Worm (Caenorhabditis elegans) whole organism, L1 larva: ENCODE results near the gene oig-2.

Experiments used
- Y116A8C.19 ChIP-seq: sonication (generic microtip); optimal IDR thresholded peaks from 2 replicates; lab custom pipeline; 2016; ENCODE audit warnings: missing compliant biosample characterization, missing genetic modification characterization, borderline replicate concordance
- alr-1 ChIP-seq: fragments of 200-800 bp; sonication (Bioruptor generic); optimal IDR thresholded peaks from 2 replicates; lab custom pipeline; 2018; ENCODE audit warnings: borderline replicate concordance, mild to moderate bottlenecking, missing genetic modification characterization, missing compliant biosample characterization
- aly-2 ChIP-seq: fragments of 150-350 bp; optimal IDR thresholded peaks from 2 replicates; lab custom pipeline; 2014; ENCODE audit warnings: missing biosample characterization, missing genetic modification characterization
- ama-1 ChIP-seq: fragments of 150-350 bp; optimal IDR thresholded peaks from 2 replicates; lab custom pipeline; 2014
- blmp-1 ChIP-seq: fragments of 150-350 bp; optimal IDR thresholded peaks from 2 replicates; lab custom pipeline; 2014; ENCODE audit warnings: missing biosample characterization, missing genetic modification characterization
- ceh-8 ChIP-seq: fragments of 200-800 bp; sonication (Bioruptor generic); optimal IDR thresholded peaks from 2 replicates; lab custom pipeline; 2018; ENCODE audit warnings: mild to moderate bottlenecking, missing genetic modification characterization, moderate library complexity, missing compliant biosample characterization
- ceh-88 ChIP-seq: fragments of 200-800 bp; sonication (Bioruptor generic); IDR thresholded peaks from 2 replicates; pipeline ENCODE4 v1.3.6; 2022; ENCODE audit warnings: missing genetic modification characterization, missing compliant biosample characterization
- dpl-1 ChIP-seq, 3 experiments: fragments of 150-350 bp in 2 of 3; sonication (generic microtip) in 1 of 3; optimal IDR thresholded peaks; 2 replicates each; lab custom pipeline; 2014 to 2017; ENCODE audit warnings: missing biosample characterization in 3 of 3, missing genetic modification characterization in 3 of 3, missing genetic modification reagents in 3 of 3
- dsc-1 ChIP-seq: sonication (generic microtip); optimal IDR thresholded peaks from 2 replicates; lab custom pipeline; 2016; ENCODE audit warnings: mild to moderate bottlenecking, missing genetic modification characterization, missing compliant biosample characterization
- efl-1 ChIP-seq, 4 experiments: fragments of 150-350 bp; optimal IDR thresholded peaks in 3 of 4; peaks in 1 of 4; 1 replicate in 1 of 4; 2 replicates in 3 of 4; lab custom pipeline; 2014; ENCODE audit warnings: missing biosample characterization in 2 of 4, missing genetic modification characterization in 2 of 4, missing genetic modification reagents in 2 of 4
- elt-2 ChIP-seq: sonication (generic microtip); optimal IDR thresholded peaks from 2 replicates; lab custom pipeline; 2016; ENCODE audit warnings: missing genetic modification characterization, mild to moderate bottlenecking, inconsistent platforms, missing compliant biosample characterization, missing genetic modification reagents
- elt-3 ChIP-seq, 6 experiments: fragments of 150-350 bp in 1 of 6; sonication (generic microtip); optimal IDR thresholded peaks; 2 replicates each; lab custom pipeline; 2017 to 2018; ENCODE audit warnings: missing biosample characterization in 6 of 6, missing genetic modification characterization in 6 of 6, inconsistent platforms in 1 of 6
- grh-1 ChIP-seq: fragments of 200-800 bp; sonication (Bioruptor generic); IDR thresholded peaks from 2 replicates; pipeline ENCODE4 v1.3.6; 2022; ENCODE audit warnings: missing genetic modification reagents, missing genetic modification characterization, missing compliant biosample characterization
- irx-1 ChIP-seq: sonication (generic microtip); optimal IDR thresholded peaks from 2 replicates; lab custom pipeline; 2016; ENCODE audit warnings: missing genetic modification characterization, missing compliant biosample characterization
- isw-1 ChIP-seq: fragments of 200-800 bp; sonication (Bioruptor generic); IDR thresholded peaks from 2 replicates; pipeline ENCODE4 v1.3.6; 2022; ENCODE audit warnings: missing genetic modification characterization, missing compliant biosample characterization
- jun-1 ChIP-seq: fragments of 150-350 bp; optimal IDR thresholded peaks from 2 replicates; lab custom pipeline; 2014; ENCODE audit warnings: missing biosample characterization, missing genetic modification reagents, missing genetic modification characterization
- lin-13 ChIP-seq: fragments of 150-350 bp; optimal IDR thresholded peaks from 2 replicates; lab custom pipeline; 2014; ENCODE audit warnings: missing biosample characterization, missing genetic modification reagents, missing genetic modification characterization
- lin-14 ChIP-seq: fragments of 200-800 bp; sonication (Bioruptor generic); optimal IDR thresholded peaks from 2 replicates; lab custom pipeline; 2018; ENCODE audit warnings: mild to moderate bottlenecking, missing genetic modification characterization, moderate library complexity, missing compliant biosample characterization
- lin-35 ChIP-seq, 2 experiments: fragments of 150-350 bp; optimal IDR thresholded peaks; 2 replicates each; lab custom pipeline; 2014; ENCODE audit warnings: missing biosample characterization in 2 of 2, missing genetic modification characterization in 2 of 2, missing genetic modification reagents in 2 of 2
- lin-39 ChIP-seq: fragments of 150-350 bp; optimal IDR thresholded peaks from 2 replicates; lab custom pipeline; 2014; ENCODE audit warnings: missing biosample characterization, missing genetic modification reagents, missing genetic modification characterization
- lsy-2 ChIP-seq, 2 experiments: fragments of 150-350 bp; optimal IDR thresholded peaks; 2 replicates each; lab custom pipeline; 2014; ENCODE audit warnings: missing biosample characterization in 2 of 2, missing genetic modification characterization in 2 of 2
- mdl-1 ChIP-seq, 2 experiments: fragments of 150-350 bp; optimal IDR thresholded peaks; 2 replicates each; lab custom pipeline; 2014 to 2017; ENCODE audit warnings: missing biosample characterization in 2 of 2, missing genetic modification characterization in 2 of 2, inconsistent platforms in 1 of 2
- mep-1 ChIP-seq: fragments of 150-350 bp; optimal IDR thresholded peaks from 2 replicates; lab custom pipeline; 2014; ENCODE audit warnings: missing biosample characterization, missing genetic modification characterization
- nhr-11 ChIP-seq: fragments of 150-350 bp; optimal IDR thresholded peaks from 2 replicates; lab custom pipeline; 2014; ENCODE audit warnings: missing biosample characterization, missing genetic modification characterization
- nhr-19 ChIP-seq: fragments of 200-800 bp; sonication (Bioruptor generic); conservative IDR thresholded peaks from 2 replicates; pipeline ENCODE4 v1.3.6; 2022; ENCODE audit warnings: missing genetic modification characterization, missing compliant biosample characterization
- nhr-76 ChIP-seq: sonication (generic microtip); optimal IDR thresholded peaks from 2 replicates; lab custom pipeline; 2017; ENCODE audit warnings: missing biosample characterization, missing genetic modification characterization
- nhr-85 ChIP-seq: sonication (generic microtip); peaks from one replicate; lab custom pipeline; 2016; ENCODE audit warnings: missing genetic modification characterization, inconsistent platforms, missing compliant biosample characterization
- pax-3 ChIP-seq: fragments of 200-800 bp; sonication (Bioruptor generic); optimal IDR thresholded peaks from 2 replicates; lab custom pipeline; 2018; ENCODE audit warnings: mild to moderate bottlenecking, missing genetic modification characterization, moderate library complexity, missing compliant biosample characterization
- rnt-1 ChIP-seq: sonication (generic microtip); optimal IDR thresholded peaks from 2 replicates; lab custom pipeline; 2016; ENCODE audit warnings: mild to moderate bottlenecking, missing genetic modification characterization, moderate library complexity, missing compliant biosample characterization
- swsn-7 ChIP-seq: sonication (generic microtip); optimal IDR thresholded peaks from 2 replicates; lab custom pipeline; 2016; ENCODE audit warnings: missing genetic modification characterization, missing compliant biosample characterization
- tbx-2 ChIP-seq: sonication (generic microtip); optimal IDR thresholded peaks from 2 replicates; lab custom pipeline; 2016; ENCODE audit warnings: missing genetic modification characterization, missing compliant biosample characterization
- tlp-1 ChIP-seq: fragments of 150-350 bp; optimal IDR thresholded peaks from 2 replicates; lab custom pipeline; 2014; ENCODE audit warnings: missing biosample characterization, missing genetic modification characterization
- unc-30 ChIP-seq: sonication (generic microtip); optimal IDR thresholded peaks from 2 replicates; lab custom pipeline; 2017; ENCODE audit warnings: missing biosample characterization, missing genetic modification characterization
- unc-86 ChIP-seq: sonication (generic microtip); optimal IDR thresholded peaks from 2 replicates; lab custom pipeline; 2016; ENCODE audit warnings: missing genetic modification characterization, missing compliant biosample characterization
- unc-98 ChIP-seq: fragments of 200-800 bp; sonication (Bioruptor generic); IDR thresholded peaks from 2 replicates; pipeline ENCODE4 v1.3.6; 2022; ENCODE audit warnings: missing genetic modification characterization, missing compliant biosample characterization
- vab-15 ChIP-seq: sonication (generic microtip); optimal IDR thresholded peaks from 2 replicates; lab custom pipeline; 2017; ENCODE audit warnings: missing genotype, mild to moderate bottlenecking, missing genetic modification characterization, missing compliant biosample characterization
- xbp-1 ChIP-seq: sonication (generic microtip); optimal IDR thresholded peaks from 2 replicates; lab custom pipeline; 2016; ENCODE audit warnings: missing genetic modification characterization, missing compliant biosample characterization
- zag-1 ChIP-seq: fragments of 150-350 bp; optimal IDR thresholded peaks from 2 replicates; lab custom pipeline; 2014; ENCODE audit warnings: missing biosample characterization, missing genetic modification characterization
- zip-4 ChIP-seq: fragments of 200-800 bp; sonication (Bioruptor generic); optimal IDR thresholded peaks from 2 replicates; lab custom pipeline; 2018; ENCODE audit warnings: mild to moderate bottlenecking, missing genetic modification characterization, moderate library complexity, missing compliant biosample characterization
- ztf-11 ChIP-seq, 2 experiments: sonication (generic microtip); optimal IDR thresholded peaks; 2 replicates each; lab custom pipeline; 2016 to 2017; ENCODE audit warnings: missing genetic modification characterization in 2 of 2, missing biosample characterization in 1 of 2, missing compliant biosample characterization in 1 of 2

The oig-2 gene

ce11 chrII:13029290-13030050 is 21.5 kb upstream of the oig-2 start:
- TF ChIP-seq elt-3 (tag; optimal IDR thresholded peaks at IDR 0.05; lab: Kevin White, UChicago), result peak in 1 of 6 experiments; percentile 44
- no peak for TF ChIP-seq efl-1 (optimal IDR thresholded peaks at IDR 0.05; lab: Kevin White, UChicago)
- peak in 1 of 2 experiments; percentile 89 for TF ChIP-seq efl-1 (GFP tag; optimal IDR thresholded peaks at IDR 0.05 in 1 of 2; lab: Kevin White, UChicago)
- TF ChIP-seq rnt-1 (tag; lab: Kevin White, UChicago), result peak; percentile 18
- no peak for TF ChIP-seq tlp-1
- peak; percentile 31 for TF ChIP-seq lin-14 (GFP tag; lab: Kevin White, UChicago)
- peak; percentile 39 for TF ChIP-seq mep-1 (tag; lab: Kevin White, UChicago)
- no peak for TF ChIP-seq lin-13 (GFP tag; lab: Kevin White, UChicago)
- peak; percentile 77 for TF ChIP-seq nhr-85 (tag; lab: Kevin White, UChicago)
- no peak for TF ChIP-seq zag-1 (tag; lab: Kevin White, UChicago)
- peak; percentile 39 for TF ChIP-seq blmp-1 (tag; lab: Kevin White, UChicago)
- TF ChIP-seq, all 84 proteins: peak for 7

ce11 chrII:13025794-13026412 is 17.9 kb upstream of the oig-2 start, which contains the start of gene max-2:
Gene max-2, minus strand, starts transcription at chrII:13025844.
- peak; percentile 40 for TF ChIP-seq blmp-1 (tag; lab: Kevin White, UChicago)
- no peak for TF ChIP-seq swsn-7
- no peak for TF ChIP-seq alr-1
- peak in 1 of 3 experiments; percentile 1 for TF ChIP-seq dpl-1 (GFP tag; optimal IDR thresholded peaks at IDR 0.05; lab: Kevin White, UChicago)
- TF ChIP-seq vab-15 (tag; lab: Kevin White, UChicago), result no peak
- TF ChIP-seq lin-14 (GFP tag; lab: Kevin White, UChicago), result peak; percentile 19
- TF ChIP-seq ama-1 (lab: Kevin White, UChicago), result no peak
- TF ChIP-seq lin-35 (GFP tag; optimal IDR thresholded peaks at IDR 0.05; lab: Kevin White, UChicago), result peak in 1 of 2 experiments; percentile 6
- no peak for TF ChIP-seq elt-2 (tag; lab: Kevin White, UChicago)

- TF ChIP-seq aly-2 (tag; lab: Kevin White, UChicago) (no peak), tbx-2 (tag; lab: Kevin White, UChicago) (no peak), efl-1 (optimal IDR thresholded peaks at IDR 0.05; lab: Kevin White, UChicago) (no peak), efl-1 (GFP tag; optimal IDR thresholded peaks at IDR 0.05 in 1 of 2; lab: Kevin White, UChicago) (peak in 1 of 2 experiments; percentile 82)
- TF ChIP-seq, all 84 proteins: peak for 1
These were observed 15.6 kb upstream of the oig-2 start for ce11 chrII:13023518-13023917.

ce11 chrII:13022555-13022954 is 14.6 kb upstream of the oig-2 start:
- TF ChIP-seq isw-1 (GFP tag; lab: Robert Waterston, UW) (no peak), tbx-2 (tag; lab: Kevin White, UChicago) (no peak), unc-30 (tag; lab: Kevin White, UChicago) (no peak), pax-3 (no peak), xbp-1 (tag; lab: Kevin White, UChicago) (no peak), efl-1 (optimal IDR thresholded peaks at IDR 0.05; lab: Kevin White, UChicago) (no peak), efl-1 (GFP tag; optimal IDR thresholded peaks at IDR 0.05 in 1 of 2; lab: Kevin White, UChicago) (peak in 1 of 2 experiments; percentile 4), mdl-1 (tag; optimal IDR thresholded peaks at IDR 0.05; lab: Kevin White, UChicago) (no peak), nhr-76 (no peak), ztf-11 (tag; optimal IDR thresholded peaks at IDR 0.05; lab: Kevin White, UChicago) (no peak), Y116A8C.19 (tag; lab: Kevin White, UChicago) (no peak), blmp-1 (tag; lab: Kevin White, UChicago) (peak; percentile 76), ceh-8 (GFP tag; lab: Kevin White, UChicago) (no peak)

- TF ChIP-seq dsc-1 (tag; lab: Kevin White, UChicago) (peak; percentile 59), ceh-88 (GFP tag; lab: Robert Waterston, UW) (peak; percentile 69), tbx-2 (tag; lab: Kevin White, UChicago) (peak; percentile 72), irx-1 (tag; lab: Kevin White, UChicago) (peak; percentile 52), elt-2 (tag; lab: Kevin White, UChicago) (peak; percentile 47), zip-4 (peak; percentile 0), ztf-11 (tag; optimal IDR thresholded peaks at IDR 0.05; lab: Kevin White, UChicago) (peak in 1 of 2 experiments; percentile 21), isw-1 (GFP tag; lab: Robert Waterston, UW) (peak; percentile 80), nhr-11 (tag; lab: Kevin White, UChicago) (peak; percentile 18), jun-1 (peak; percentile 19), lsy-2 (tag; optimal IDR thresholded peaks at IDR 0.05; lab: Kevin White, UChicago) (peak; percentile 40 to 49), nhr-19 (GFP tag; lab: Robert Waterston, UW) (peak; percentile 90), unc-86 (tag; lab: Kevin White, UChicago) (peak; percentile 63), grh-1 (GFP tag; lab: Robert Waterston, UW) (peak; percentile 94), unc-98 (peak; percentile 61), lin-39 (tag; lab: Kevin White, UChicago) (peak; percentile 10)
These were observed 8.4 kb upstream of the oig-2 start for ce11 chrII:13016381-13016780.
